Fruit fly (Drosophila melanogaster): ENCODE data around the gene CG31321.

CG31321 gene

DNA sequence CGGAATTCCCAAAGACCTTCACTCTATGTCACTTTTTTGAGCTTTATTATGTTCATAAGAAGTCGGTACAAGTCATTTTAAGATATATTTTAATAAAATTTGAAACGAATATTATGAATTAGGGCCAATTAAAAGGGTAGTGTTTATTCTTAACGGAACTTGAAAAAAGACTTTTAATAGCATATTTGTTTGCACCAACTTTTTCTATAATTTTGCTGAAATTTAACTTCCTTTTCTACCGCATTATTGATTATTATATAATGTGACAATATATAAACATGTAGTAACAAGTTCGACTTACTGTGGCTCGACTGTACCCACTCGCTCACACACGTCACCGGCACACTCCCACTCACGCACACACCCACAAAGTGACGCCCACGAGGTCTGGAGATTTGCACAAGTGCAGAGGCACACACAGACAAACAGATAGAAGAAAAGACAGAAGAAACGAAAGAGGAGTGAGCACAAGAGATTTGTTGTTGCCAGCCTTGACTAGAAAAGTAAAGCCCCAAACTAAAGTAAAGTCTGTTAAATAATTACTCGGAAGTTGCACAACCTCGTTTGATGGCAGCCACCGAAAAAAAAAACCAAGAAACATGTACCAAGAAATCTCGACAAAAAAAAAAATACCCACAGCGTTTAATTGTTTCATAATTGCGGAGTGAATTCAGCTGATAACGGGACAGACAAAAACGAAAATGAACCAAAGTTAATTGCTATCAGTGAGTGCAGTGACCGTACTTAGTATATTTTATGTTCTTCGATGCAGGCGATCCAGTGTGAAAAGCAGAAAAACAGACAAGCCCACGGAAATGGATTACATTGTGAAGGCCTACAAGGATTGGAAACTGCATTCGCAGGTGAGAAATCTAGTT is 20.0 kb upstream of the CG31321 start:
- TF ChIP-seq dmrt93B (GFP tag; optimal IDR thresholded peaks at IDR 0.05) (peak; percentile 29), psq (GFP tag; optimal IDR thresholded peaks at IDR 0.05) (peak; percentile 36), Sp1 (GFP tag; optimal IDR thresholded peaks at IDR 0.05) (peak; percentile 30), br (GFP tag; optimal IDR thresholded peaks at IDR 0.05) (peak; percentile 21), woc (GFP tag; optimal IDR thresholded peaks at IDR 0.05) (peak; percentile 38), foxo (GFP tag; optimal IDR thresholded peaks at IDR 0.05) (peak in 1 of 2 experiments; percentile 57), Hnf4 (GFP tag; optimal IDR thresholded peaks at IDR 0.05) (no peak), fru (GFP tag; optimal IDR thresholded peaks at IDR 0.05) (peak; percentile 54), GATAd (GFP tag; optimal IDR thresholded peaks at IDR 0.05) (no peak), tai (GFP tag; optimal IDR thresholded peaks at IDR 0.05) (no peak), OdsH (GFP tag; optimal IDR thresholded peaks at IDR 0.05) (peak; percentile 57), HLH106 (tag; optimal IDR thresholded peaks at IDR 0.05) (peak; percentile 46), Rel (GFP tag; optimal IDR thresholded peaks at IDR 0.05) (no peak), Rel (tag; optimal IDR thresholded peaks at IDR 0.05) (peak; percentile 84), h (GFP tag; optimal IDR thresholded peaks at IDR 0.05) (peak; percentile 69), rgr (GFP tag; optimal IDR thresholded peaks at IDR 0.05) (peak; percentile 22), ey (GFP tag; optimal IDR thresholded peaks at IDR 0.05) (peak; percentile 27), jim (GFP tag; optimal IDR thresholded peaks at IDR 0.05) (no peak), Hr83 (GFP tag; optimal IDR thresholded peaks at IDR 0.05; ENCODE audit: poor library complexity, severe bottlenecking) (peak; percentile 11), Abd-B (GFP tag; optimal IDR thresholded peaks at IDR 0.05) (no peak)

DNA sequence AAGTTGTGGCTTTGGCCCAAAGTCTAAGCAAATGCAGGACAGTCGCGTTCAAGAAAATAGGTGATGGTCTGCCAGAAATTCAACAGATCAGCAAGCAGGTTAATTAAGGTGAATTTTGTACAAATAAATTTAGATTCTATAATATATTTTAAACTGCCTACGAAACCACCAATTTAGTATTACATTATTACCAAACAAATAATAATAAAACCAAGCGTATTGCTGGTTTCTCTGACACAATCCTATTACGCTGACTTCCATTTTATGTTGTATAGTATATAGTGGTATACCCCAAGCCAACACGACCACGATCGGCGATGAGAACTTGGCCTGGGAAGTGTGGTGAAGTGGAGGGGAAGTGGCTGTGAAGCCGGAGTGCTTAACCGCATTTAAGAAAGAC is 18.7 kb upstream of the CG31321 start:
- TF ChIP-seq foxo (GFP tag; optimal IDR thresholded peaks at IDR 0.05) (peak in 1 of 2 experiments; percentile 83), Mio (GFP tag; optimal IDR thresholded peaks at IDR 0.05) (no peak), h (GFP tag; optimal IDR thresholded peaks at IDR 0.05) (peak; percentile 83), ey (GFP tag; optimal IDR thresholded peaks at IDR 0.05) (peak; percentile 82), Hr83 (GFP tag; optimal IDR thresholded peaks at IDR 0.05; ENCODE audit: poor library complexity, severe bottlenecking) (no peak), psq (GFP tag; optimal IDR thresholded peaks at IDR 0.05) (peak; percentile 84), fru (GFP tag; optimal IDR thresholded peaks at IDR 0.05) (peak; percentile 87), Rel (GFP tag; optimal IDR thresholded peaks at IDR 0.05) (no peak), Rel (tag; optimal IDR thresholded peaks at IDR 0.05) (peak; percentile 65), Hnf4 (GFP tag; optimal IDR thresholded peaks at IDR 0.05) (peak; percentile 62), usp (GFP tag; optimal IDR thresholded peaks at IDR 0.05) (no peak), dsf (GFP tag; optimal IDR thresholded peaks at IDR 0.05; ENCODE audit: borderline replicate concordance) (no peak), rgr (GFP tag; optimal IDR thresholded peaks at IDR 0.05) (peak; percentile 87), OdsH (GFP tag; optimal IDR thresholded peaks at IDR 0.05) (peak; percentile 90), sage (GFP tag; optimal IDR thresholded peaks at IDR 0.05) (no peak), CrebA (GFP tag; optimal IDR thresholded peaks at IDR 0.05; ENCODE audit: borderline replicate concordance) (peak; percentile 31), GATAd (GFP tag; optimal IDR thresholded peaks at IDR 0.05) (no peak), pan (optimal IDR thresholded peaks at IDR 0.05) (no peak), Sp1 (GFP tag; optimal IDR thresholded peaks at IDR 0.05) (peak; percentile 91), dmrt93B (GFP tag; optimal IDR thresholded peaks at IDR 0.05) (peak; percentile 74), N (GFP tag; optimal IDR thresholded peaks at IDR 0.05) (no peak), CG9705 (GFP tag; optimal IDR thresholded peaks at IDR 0.05) (peak; percentile 67), brk (GFP tag; optimal IDR thresholded peaks at IDR 0.05) (peak; percentile 43), dl (GFP tag; optimal IDR thresholded peaks at IDR 0.05; ENCODE audit: insufficient read depth in 1 of 2, partially characterized antibody in 2 of 2) (no peak), tai (GFP tag; optimal IDR thresholded peaks at IDR 0.05) (peak; percentile 6), sv (GFP tag; optimal IDR thresholded peaks at IDR 0.05) (no peak), Dfd (GFP tag; optimal IDR thresholded peaks at IDR 0.05) (no peak), woc (GFP tag; optimal IDR thresholded peaks at IDR 0.05) (peak; percentile 84), br (GFP tag; optimal IDR thresholded peaks at IDR 0.05) (peak; percentile 78), Jra (GFP tag; optimal IDR thresholded peaks at IDR 0.05) (peak; percentile 29), HLH106 (tag; optimal IDR thresholded peaks at IDR 0.05) (peak; percentile 87)

DNA sequence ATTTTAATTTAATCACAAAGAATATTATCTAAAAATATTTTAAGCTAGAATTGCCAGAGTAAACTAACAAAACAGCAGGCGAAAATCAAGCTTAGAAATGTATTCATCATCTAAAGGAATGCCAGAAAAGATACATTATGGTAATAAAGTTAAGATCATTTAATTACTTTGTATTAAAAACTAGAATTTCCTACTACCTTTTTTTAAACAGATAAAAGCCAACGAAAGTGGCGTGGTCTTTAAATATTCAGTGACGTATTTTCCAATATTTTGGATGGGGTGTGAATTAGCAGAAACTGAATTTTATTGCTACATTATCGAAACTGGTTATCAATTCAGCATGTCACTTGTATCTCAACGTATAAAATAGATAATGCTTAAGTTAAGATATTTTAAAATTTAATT is 17.9 kb upstream of the CG31321 start:
- TF ChIP-seq Hr78 (GFP tag; optimal IDR thresholded peaks at IDR 0.05) (no peak), h (GFP tag; optimal IDR thresholded peaks at IDR 0.05) (peak; percentile 0), Sp1 (GFP tag; optimal IDR thresholded peaks at IDR 0.05) (peak; percentile 25), foxo (GFP tag; optimal IDR thresholded peaks at IDR 0.05) (peak in 1 of 2 experiments; percentile 42), CrebA (GFP tag; optimal IDR thresholded peaks at IDR 0.05; ENCODE audit: borderline replicate concordance) (no peak), fru (GFP tag; optimal IDR thresholded peaks at IDR 0.05) (no peak), sv (GFP tag; optimal IDR thresholded peaks at IDR 0.05) (no peak), brk (GFP tag; optimal IDR thresholded peaks at IDR 0.05) (no peak)

Measured in whole organism, wandering third instar larva.